Worm (Caenorhabditis elegans) whole organism, L2 larva: ENCODE results near the gene Y71H2AL.2.

Source experiments
- R02D3.7 ChIP-seq: fragments of 150-350 bp; optimal IDR thresholded peaks from 2 replicates; lab custom pipeline; 2014; ENCODE audit warnings: missing biosample characterization, missing genetic modification characterization
- ceh-16 ChIP-seq: fragments of 150-350 bp; optimal IDR thresholded peaks from 2 replicates; lab custom pipeline; 2014; ENCODE audit warnings: missing biosample characterization, missing genetic modification characterization
- fos-1 ChIP-seq: fragments of 150-350 bp; optimal IDR thresholded peaks from 2 replicates; lab custom pipeline; 2014; ENCODE audit warnings: missing biosample characterization, missing genetic modification characterization
- nhr-21 ChIP-seq: fragments of 150-350 bp; optimal IDR thresholded peaks from 2 replicates; lab custom pipeline; 2014; ENCODE audit warnings: missing biosample characterization, missing genetic modification characterization
- unc-39 ChIP-seq: fragments of 150-350 bp; optimal IDR thresholded peaks from 2 replicates; lab custom pipeline; 2014; ENCODE audit warnings: missing biosample characterization, missing genetic modification characterization
- zag-1 ChIP-seq: fragments of 150-350 bp; optimal IDR thresholded peaks from 2 replicates; lab custom pipeline; 2014; ENCODE audit warnings: missing biosample characterization, missing genetic modification characterization
- ztf-11 ChIP-seq: sonication (generic microtip); optimal IDR thresholded peaks from 2 replicates; lab custom pipeline; 2017; ENCODE audit warnings: missing biosample characterization, missing genetic modification characterization

DNA sequence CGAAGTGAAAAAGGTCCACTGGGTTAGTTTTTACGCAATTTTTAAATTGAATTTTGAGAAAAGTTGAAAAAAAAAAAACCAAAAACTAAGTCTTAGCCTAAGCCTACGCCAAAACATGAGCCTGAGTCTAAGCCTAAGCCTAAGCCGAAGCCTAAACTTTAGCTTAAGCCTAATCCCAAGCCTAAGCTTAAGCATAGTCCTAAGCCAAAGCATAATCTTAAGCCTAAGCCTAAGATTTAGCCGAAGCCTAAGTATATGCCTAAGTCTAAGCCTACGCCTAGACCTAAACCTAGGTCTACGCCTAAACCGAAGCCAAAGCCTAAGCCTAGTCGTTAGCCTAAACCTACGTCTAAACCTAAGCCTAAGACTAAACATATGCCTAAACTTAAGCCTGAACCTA lies 44.5 kb upstream of the Y71H2AL.2 start:
- TF ChIP-seq zag-1, result no peak
- no peak for TF ChIP-seq fos-1 (tag; lab: Kevin White, UChicago)
- TF ChIP-seq ceh-16 (tag; lab: Kevin White, UChicago), result no peak
- TF ChIP-seq nhr-21, result no peak
- no peak for TF ChIP-seq unc-39 (tag; lab: Kevin White, UChicago)
- TF ChIP-seq ztf-11 (tag; lab: Kevin White, UChicago), result no peak
- TF ChIP-seq R02D3.7, result no peak
